Fruit fly (Drosophila melanogaster): ENCODE data around the gene CG11357.
A peak's percentile ranks its signal among the peaks of the same experiment; 100 is the strongest.

CG11357 gene

dm6 chr3L:4550153-4550802 lies 8.4 kb downstream of the CG11357 start:
- TF ChIP-seq cic (GFP tag; optimal IDR thresholded peaks at IDR 0.05) (peak; percentile 27), Crg-1 (GFP tag; optimal IDR thresholded peaks at IDR 0.05) (no peak), Clk (GFP tag; optimal IDR thresholded peaks at IDR 0.05) (no peak), bab1 (GFP tag; optimal IDR thresholded peaks at IDR 0.05) (no peak), CG7101 (tag; optimal IDR thresholded peaks at IDR 0.05) (no peak), CG11617 (GFP tag; optimal IDR thresholded peaks at IDR 0.05) (no peak), CG12768 (GFP tag; optimal IDR thresholded peaks at IDR 0.05) (no peak)

dm6 chr3L:4551810-4552209 lies 10.0 kb downstream of the CG11357 start:
- TF ChIP-seq cic (GFP tag; optimal IDR thresholded peaks at IDR 0.05) (no peak), toe (GFP tag; optimal IDR thresholded peaks at IDR 0.05) (no peak)

dm6 chr3L:4553395-4553794 lies 11.5 kb downstream of the CG11357 start:
- TF ChIP-seq CG11617 (GFP tag; optimal IDR thresholded peaks at IDR 0.05) (no peak), Mnt (GFP tag; optimal IDR thresholded peaks at IDR 0.05) (no peak), CG7045 (GFP tag; optimal IDR thresholded peaks at IDR 0.05) (no peak), cnc (optimal IDR thresholded peaks at IDR 0.05) (no peak), CG12768 (GFP tag; optimal IDR thresholded peaks at IDR 0.05) (no peak), pad (GFP tag; optimal IDR thresholded peaks at IDR 0.05) (no peak), CG1620 (GFP tag; optimal IDR thresholded peaks at IDR 0.05) (no peak), Clk (GFP tag; optimal IDR thresholded peaks at IDR 0.05) (no peak), cic (GFP tag; optimal IDR thresholded peaks at IDR 0.05) (no peak), bab1 (GFP tag; optimal IDR thresholded peaks at IDR 0.05) (no peak), CG7101 (tag; optimal IDR thresholded peaks at IDR 0.05) (no peak), ovo (GFP tag; optimal IDR thresholded peaks at IDR 0.05) (no peak), CG5204 (GFP tag; optimal IDR thresholded peaks at IDR 0.05) (no peak), CG33017 (tag; optimal IDR thresholded peaks at IDR 0.05) (no peak), CG14711 (tag; optimal IDR thresholded peaks at IDR 0.05) (no peak), Hr96 (GFP tag; optimal IDR thresholded peaks at IDR 0.05) (no peak), toe (GFP tag; optimal IDR thresholded peaks at IDR 0.05) (no peak), kay (GFP tag; ENCODE audit: borderline replicate concordance) (no peak), Crg-1 (GFP tag; optimal IDR thresholded peaks at IDR 0.05) (no peak), tj (GFP tag; optimal IDR thresholded peaks at IDR 0.05) (no peak)

dm6 chr3L:4554216-4554615 lies 12.4 kb downstream of the CG11357 start:
- TF ChIP-seq Hr96 (GFP tag; optimal IDR thresholded peaks at IDR 0.05): no peak
- no peak for TF ChIP-seq CG1620 (GFP tag; optimal IDR thresholded peaks at IDR 0.05)
- TF ChIP-seq cnc (optimal IDR thresholded peaks at IDR 0.05): no peak
- no peak for TF ChIP-seq pad (GFP tag; optimal IDR thresholded peaks at IDR 0.05)
- no peak for TF ChIP-seq cic (GFP tag; optimal IDR thresholded peaks at IDR 0.05)
- no peak for TF ChIP-seq CG7101 (tag; optimal IDR thresholded peaks at IDR 0.05)
- TF ChIP-seq CG7045 (GFP tag; optimal IDR thresholded peaks at IDR 0.05): no peak
- no peak for TF ChIP-seq ovo (GFP tag; optimal IDR thresholded peaks at IDR 0.05)
- no peak for TF ChIP-seq CG14711 (tag; optimal IDR thresholded peaks at IDR 0.05)
- TF ChIP-seq CG5204 (GFP tag; optimal IDR thresholded peaks at IDR 0.05): no peak
- no peak for TF ChIP-seq CG11617 (GFP tag; optimal IDR thresholded peaks at IDR 0.05)
- TF ChIP-seq bab1 (GFP tag; optimal IDR thresholded peaks at IDR 0.05): no peak
- TF ChIP-seq Clk (GFP tag; optimal IDR thresholded peaks at IDR 0.05): no peak
- TF ChIP-seq CG33017 (tag; optimal IDR thresholded peaks at IDR 0.05): no peak
- no peak for TF ChIP-seq Mnt (GFP tag; optimal IDR thresholded peaks at IDR 0.05)
- no peak for TF ChIP-seq CG12768 (GFP tag; optimal IDR thresholded peaks at IDR 0.05)

- TF ChIP-seq Hr96 (GFP tag; optimal IDR thresholded peaks at IDR 0.05) (no peak), CG12768 (GFP tag; optimal IDR thresholded peaks at IDR 0.05) (no peak), Clk (GFP tag; optimal IDR thresholded peaks at IDR 0.05) (no peak), tj (GFP tag; optimal IDR thresholded peaks at IDR 0.05) (no peak), pad (GFP tag; optimal IDR thresholded peaks at IDR 0.05) (no peak), toe (GFP tag; optimal IDR thresholded peaks at IDR 0.05) (no peak), Crg-1 (GFP tag; optimal IDR thresholded peaks at IDR 0.05) (no peak), cnc (optimal IDR thresholded peaks at IDR 0.05) (no peak), CG1620 (GFP tag; optimal IDR thresholded peaks at IDR 0.05) (no peak), kay (GFP tag; ENCODE audit: borderline replicate concordance) (no peak), bab1 (GFP tag; optimal IDR thresholded peaks at IDR 0.05) (no peak), cic (GFP tag; optimal IDR thresholded peaks at IDR 0.05) (no peak), ovo (GFP tag; optimal IDR thresholded peaks at IDR 0.05) (no peak), CG7045 (GFP tag; optimal IDR thresholded peaks at IDR 0.05) (no peak), Mnt (GFP tag; optimal IDR thresholded peaks at IDR 0.05) (no peak), CG5204 (GFP tag; optimal IDR thresholded peaks at IDR 0.05) (no peak), CG33017 (tag; optimal IDR thresholded peaks at IDR 0.05) (no peak), CG14711 (tag; optimal IDR thresholded peaks at IDR 0.05) (no peak), CG7101 (tag; optimal IDR thresholded peaks at IDR 0.05) (no peak), CG11617 (GFP tag; optimal IDR thresholded peaks at IDR 0.05) (no peak)
Observed at dm6 chr3L:4555136-4555535, 13.3 kb downstream of the CG11357 start, which contains the start of gene CG33777. Gene CG33777 (minus strand): TSS chr3L:4555236.

- TF ChIP-seq CG14711 (tag; optimal IDR thresholded peaks at IDR 0.05): no peak
- TF ChIP-seq CG5204 (GFP tag; optimal IDR thresholded peaks at IDR 0.05): no peak
- TF ChIP-seq CG7045 (GFP tag; optimal IDR thresholded peaks at IDR 0.05): no peak
- no peak for TF ChIP-seq cnc (optimal IDR thresholded peaks at IDR 0.05)
- no peak for TF ChIP-seq CG7101 (tag; optimal IDR thresholded peaks at IDR 0.05)
- TF ChIP-seq toe (GFP tag; optimal IDR thresholded peaks at IDR 0.05): no peak
- no peak for TF ChIP-seq CG12768 (GFP tag; optimal IDR thresholded peaks at IDR 0.05)
- no peak for TF ChIP-seq kay (GFP tag; ENCODE audit: borderline replicate concordance)
- TF ChIP-seq Hr96 (GFP tag; optimal IDR thresholded peaks at IDR 0.05): no peak
- TF ChIP-seq Crg-1 (GFP tag; optimal IDR thresholded peaks at IDR 0.05): no peak
- TF ChIP-seq tj (GFP tag; optimal IDR thresholded peaks at IDR 0.05): no peak
- TF ChIP-seq Mnt (GFP tag; optimal IDR thresholded peaks at IDR 0.05): no peak
- no peak for TF ChIP-seq pad (GFP tag; optimal IDR thresholded peaks at IDR 0.05)
- no peak for TF ChIP-seq CG1620 (GFP tag; optimal IDR thresholded peaks at IDR 0.05)
Observed at dm6 chr3L:4555787-4556186, 13.9 kb downstream of the CG11357 start, which contains the start of gene CG42540. Gene CG42540 (plus strand): TSS chr3L:4556087.

Data from whole organism, adult.